Worm (Caenorhabditis elegans) whole organism, L2 larva: ENCODE data around the gene cwn-2.

Source experiments
- aly-2 ChIP-seq: fragments of 150-350 bp; optimal IDR thresholded peaks from 2 replicates; lab custom pipeline; 2014; ENCODE audit warnings: missing biosample characterization, missing genetic modification characterization
- ama-1 ChIP-seq: fragments of 150-350 bp; optimal IDR thresholded peaks from 2 replicates; lab custom pipeline; 2018; ENCODE audit warnings: inconsistent platforms
- egl-27 ChIP-seq: sonication (generic microtip); optimal IDR thresholded peaks from 3 replicates; lab custom pipeline; 2017; ENCODE audit warnings: missing biosample characterization, missing genetic modification reagents, missing genetic modification characterization
- mdl-1 ChIP-seq, 2 experiments: fragments of 150-350 bp in 1 of 2; sonication (generic microtip) in 1 of 2; optimal IDR thresholded peaks; 2 replicates each; lab custom pipeline; 2017; ENCODE audit warnings: missing biosample characterization in 2 of 2, missing genetic modification characterization in 2 of 2
- nhr-23 ChIP-seq: fragments of 150-350 bp; optimal IDR thresholded peaks from 2 replicates; lab custom pipeline; 2014; ENCODE audit warnings: missing biosample characterization, missing genetic modification reagents, missing genetic modification characterization
- nhr-77 ChIP-seq: fragments of 150-350 bp; optimal IDR thresholded peaks from 2 replicates; lab custom pipeline; 2014; ENCODE audit warnings: missing biosample characterization, missing genetic modification characterization

- TF ChIP-seq egl-27 (no peak), aly-2 (no peak), nhr-77 (tag; lab: Kevin White, UChicago) (no peak), mdl-1 (tag; optimal IDR thresholded peaks at IDR 0.05; lab: Kevin White, UChicago) (no peak), nhr-23 (tag; lab: Kevin White, UChicago) (no peak), ama-1 (lab: Kevin White, UChicago) (no peak)
Measured at ce11 chrIV:10110417-10110816, 42.8 kb downstream of the cwn-2 start, which contains the start of gene egl-38.
